Fruit fly (Drosophila melanogaster) whole organism, embryonic: Measurements from ENCODE around the gene Dis3.

ENCODE experiments used
- Awh ChIP-seq: fragments of 200-800 bp; sonication (Bioruptor generic); IDR thresholded peaks from 2 replicates; pipeline ENCODE4, ENCODE4 v1.3.6; 2022; ENCODE audit warnings: missing biosample characterization, missing genetic modification characterization
- Bdp1 ChIP-seq: fragments of 200-800 bp; sonication (Bioruptor generic); optimal IDR thresholded peaks from 3 replicates; lab custom pipeline; 2016; ENCODE audit warnings: missing biosample characterization, missing genetic modification characterization
- Bgb ChIP-seq: fragments of 200-800 bp; sonication (Bioruptor generic); IDR thresholded peaks from 2 replicates; pipeline ENCODE4 v1.3.6; 2022; ENCODE audit warnings: missing biosample characterization, missing genetic modification characterization; ENCODE audit not compliant: partially characterized antibody
- Blimp-1 ChIP-seq: fragments of 200-800 bp; sonication (Bioruptor generic); optimal IDR thresholded peaks from 3 replicates; lab custom pipeline; 2018; ENCODE audit warnings: missing biosample characterization, missing genetic modification characterization, mild to moderate bottlenecking, moderate library complexity, missing genetic modification reagents
- CG10543 ChIP-seq: fragments of 200-800 bp; sonication (Bioruptor generic); optimal IDR thresholded peaks from 3 replicates; lab custom pipeline; 2017; ENCODE audit warnings: missing biosample characterization, mild to moderate bottlenecking, missing genetic modification characterization, moderate library complexity
- CG11456 ChIP-seq: fragments of 200-800 bp; sonication (Bioruptor generic); IDR thresholded peaks from 3 replicates; pipeline ENCODE4 v1.3.6; 2022; ENCODE audit warnings: missing biosample characterization, missing genetic modification characterization
- CG15514 ChIP-seq: fragments of 200-800 bp; sonication (Bioruptor generic); optimal IDR thresholded peaks from 3 replicates; lab custom pipeline; 2017; ENCODE audit warnings: missing biosample characterization, missing genetic modification characterization, mild to moderate bottlenecking, moderate library complexity, missing genetic modification reagents
- CG16779 ChIP-seq: fragments of 200-800 bp; sonication (Bioruptor generic); IDR thresholded peaks from 2 replicates; pipeline ENCODE4 v1.3.6; 2022; ENCODE audit warnings: missing biosample characterization, missing genetic modification characterization
- CG17361 ChIP-seq: fragments of 200-800 bp; sonication (Bioruptor generic); IDR thresholded peaks from 3 replicates; pipeline ENCODE4 v1.3.6; 2022; ENCODE audit warnings: missing biosample characterization, missing genetic modification characterization
- CG1832 ChIP-seq: fragments of 200-800 bp; sonication (Bioruptor generic); optimal IDR thresholded peaks from 2 replicates; lab custom pipeline; 2017; ENCODE audit warnings: missing biosample characterization, mild to moderate bottlenecking, missing genetic modification characterization, inconsistent platforms
- CG2199 ChIP-seq: fragments of 200-800 bp; sonication (Bioruptor generic); IDR thresholded peaks from 3 replicates; pipeline ENCODE4 v1.3.6; 2022; ENCODE audit warnings: missing biosample characterization, missing genetic modification characterization
- CG30403 ChIP-seq: fragments of 200-800 bp; sonication (Bioruptor generic); optimal IDR thresholded peaks from 3 replicates; lab custom pipeline; 2016; ENCODE audit warnings: missing biosample characterization, missing genetic modification characterization
- CG32532 ChIP-seq: fragments of 200-800 bp; sonication (Bioruptor generic); IDR thresholded peaks from 2 replicates; pipeline ENCODE4 v1.3.6; 2022; ENCODE audit warnings: missing biosample characterization, missing genetic modification characterization
- CG34224 ChIP-seq: fragments of 200-800 bp; sonication (Bioruptor generic); IDR thresholded peaks from 3 replicates; pipeline ENCODE4 v1.3.6; 2022; ENCODE audit warnings: missing biosample characterization, missing genetic modification characterization; ENCODE audit not compliant: partially characterized antibody
- CG34376 ChIP-seq: fragments of 200-800 bp; sonication (Bioruptor generic); optimal IDR thresholded peaks from 2 replicates; lab custom pipeline; 2018; ENCODE audit warnings: missing biosample characterization, mild to moderate bottlenecking, missing genetic modification characterization
- CG4730 ChIP-seq: fragments of 200-800 bp; sonication (Bioruptor generic); IDR thresholded peaks from 2 replicates; pipeline ENCODE4 v1.3.6; 2022; ENCODE audit warnings: missing biosample characterization, missing genetic modification characterization
- CG5180 ChIP-seq: fragments of 200-800 bp; sonication (Bioruptor generic); optimal IDR thresholded peaks from 3 replicates; lab custom pipeline; 2017; ENCODE audit warnings: missing biosample characterization, missing genetic modification characterization, mild to moderate bottlenecking, moderate library complexity, missing genetic modification reagents
- CG6175 ChIP-seq: fragments of 200-800 bp; sonication (Bioruptor generic); IDR thresholded peaks from 3 replicates; pipeline ENCODE4 v1.3.6; 2022; ENCODE audit warnings: missing biosample characterization, missing genetic modification characterization
- CG6254 ChIP-seq: fragments of 200-800 bp; sonication (Bioruptor generic); optimal IDR thresholded peaks from 3 replicates; lab custom pipeline; 2017; ENCODE audit warnings: mild to moderate bottlenecking, missing biosample characterization, missing genetic modification reagents, missing genetic modification characterization
- CG8089 ChIP-seq: fragments of 200-800 bp; sonication (Bioruptor generic); optimal IDR thresholded peaks from 3 replicates; lab custom pipeline; 2016; ENCODE audit warnings: missing biosample characterization, missing genetic modification characterization
- CG9797 ChIP-seq: fragments of 200-800 bp; sonication (Bioruptor generic); optimal IDR thresholded peaks from 3 replicates; lab custom pipeline; 2018; ENCODE audit warnings: missing biosample characterization, mild to moderate bottlenecking, missing genetic modification characterization
- Dref ChIP-seq: fragments of 200-800 bp; sonication (Bioruptor generic); IDR thresholded peaks from 2 replicates; pipeline ENCODE4 v1.3.6; 2022; ENCODE audit warnings: missing biosample characterization, missing genetic modification characterization
- Ets65A ChIP-seq: fragments of 200-800 bp; sonication (Bioruptor generic); peaks from one replicate; lab custom pipeline; 2016; ENCODE audit warnings: missing biosample characterization, missing genetic modification characterization
- Kr ChIP-seq: fragments of 200-800 bp; sonication (Bioruptor generic); optimal IDR thresholded peaks from 2 replicates; lab custom pipeline; 2017; ENCODE audit warnings: missing biosample characterization, mild to moderate bottlenecking, missing genetic modification characterization
- Med ChIP-seq: fragments of 200-800 bp; sonication (Bioruptor generic); peaks from one replicate; lab custom pipeline; 2016; ENCODE audit warnings: missing biosample characterization, missing genetic modification characterization, mild to moderate bottlenecking, inconsistent platforms, moderate library complexity
- Nf-YA ChIP-seq: fragments of 200-800 bp; sonication (Bioruptor generic); IDR thresholded peaks from 2 replicates; pipeline ENCODE4 v1.3.6; 2022; ENCODE audit warnings: missing biosample characterization, missing genetic modification characterization
- ara ChIP-seq: fragments of 200-800 bp; sonication (Bioruptor generic); IDR thresholded peaks from 2 replicates; pipeline ENCODE4 v1.3.6; 2022; ENCODE audit warnings: missing biosample characterization, missing genetic modification characterization
- chinmo ChIP-seq: fragments of 200-800 bp; sonication (Bioruptor generic); IDR thresholded peaks from 4 replicates; pipeline ENCODE4 v1.3.6; 2022; ENCODE audit warnings: missing biosample characterization, missing genetic modification characterization; ENCODE audit not compliant: partially characterized antibody
- croc ChIP-seq: fragments of 200-800 bp; sonication (Bioruptor generic); conservative IDR thresholded peaks from 3 replicates; pipeline ENCODE4 v1.3.6; 2022; ENCODE audit warnings: missing biosample characterization, missing genetic modification characterization
- crp ChIP-seq, 2 experiments: fragments of 200-800 bp; sonication (Bioruptor generic); optimal IDR thresholded peaks; 2 replicates in 1 of 2; 3 replicates in 1 of 2; lab custom pipeline; 2017; ENCODE audit warnings: missing biosample characterization in 2 of 2, missing genetic modification characterization in 2 of 2, mild to moderate bottlenecking in 1 of 2, moderate library complexity in 1 of 2
- inv ChIP-seq: fragments of 200-800 bp; sonication (Bioruptor generic); IDR thresholded peaks from 2 replicates; pipeline ENCODE4 v1.3.6; 2022; ENCODE audit warnings: missing biosample characterization, missing genetic modification characterization; ENCODE audit not compliant: partially characterized antibody
- kay ChIP-seq: fragments of 200-800 bp; sonication (Bioruptor generic); optimal IDR thresholded peaks from 2 replicates; lab custom pipeline; 2016; ENCODE audit warnings: missing biosample characterization, missing genetic modification characterization
- kni ChIP-seq: fragments of 200-800 bp; sonication (Bioruptor generic); optimal IDR thresholded peaks from 3 replicates; lab custom pipeline; 2017; ENCODE audit warnings: mild to moderate bottlenecking, missing biosample characterization, missing genetic modification reagents, missing genetic modification characterization
- lab ChIP-seq: fragments of 200-800 bp; sonication (Bioruptor generic); optimal IDR thresholded peaks from 3 replicates; lab custom pipeline; 2017; ENCODE audit warnings: missing biosample characterization, missing genetic modification characterization, mild to moderate bottlenecking, moderate library complexity, missing genetic modification reagents
- mirr ChIP-seq: fragments of 200-800 bp; sonication (Bioruptor generic); optimal IDR thresholded peaks from 3 replicates; lab custom pipeline; 2018; ENCODE audit warnings: missing biosample characterization, mild to moderate bottlenecking, missing genetic modification characterization
- nom ChIP-seq: fragments of 200-800 bp; sonication (Bioruptor generic); optimal IDR thresholded peaks from 2 replicates; lab custom pipeline; 2017; ENCODE audit warnings: missing biosample characterization, missing genetic modification characterization, mild to moderate bottlenecking, moderate library complexity, missing genetic modification reagents
- rib ChIP-seq: fragments of 200-800 bp; sonication (Bioruptor generic); IDR thresholded peaks from 2 replicates; pipeline ENCODE4 v1.3.6; 2022; ENCODE audit warnings: missing biosample characterization, missing genetic modification characterization
- sens ChIP-seq: fragments of 200-800 bp; sonication (Bioruptor generic); peaks from one replicate; lab custom pipeline; 2016; ENCODE audit warnings: missing biosample characterization, missing genetic modification characterization
- sug ChIP-seq: fragments of 200-800 bp; optimal IDR thresholded peaks from 2 replicates; lab custom pipeline; 2019; ENCODE audit warnings: missing biosample characterization, mild to moderate bottlenecking, missing genetic modification characterization, moderate library complexity
- twi ChIP-seq: fragments of 200-800 bp; optimal IDR thresholded peaks from 2 replicates; lab custom pipeline; 2019; ENCODE audit warnings: missing biosample characterization, mild to moderate bottlenecking, missing genetic modification characterization, moderate library complexity
- z ChIP-seq: fragments of 200-800 bp; sonication (Bioruptor generic); IDR thresholded peaks from 3 replicates; pipeline ENCODE4 v1.3.6; 2022; ENCODE audit warnings: missing biosample characterization, missing genetic modification characterization
- zfh1 ChIP-seq: fragments of 200-800 bp; sonication (Bioruptor generic); IDR thresholded peaks from 3 replicates; pipeline ENCODE4 v1.3.6; 2022; ENCODE audit warnings: missing biosample characterization, missing genetic modification characterization

Dis3 gene

DNA sequence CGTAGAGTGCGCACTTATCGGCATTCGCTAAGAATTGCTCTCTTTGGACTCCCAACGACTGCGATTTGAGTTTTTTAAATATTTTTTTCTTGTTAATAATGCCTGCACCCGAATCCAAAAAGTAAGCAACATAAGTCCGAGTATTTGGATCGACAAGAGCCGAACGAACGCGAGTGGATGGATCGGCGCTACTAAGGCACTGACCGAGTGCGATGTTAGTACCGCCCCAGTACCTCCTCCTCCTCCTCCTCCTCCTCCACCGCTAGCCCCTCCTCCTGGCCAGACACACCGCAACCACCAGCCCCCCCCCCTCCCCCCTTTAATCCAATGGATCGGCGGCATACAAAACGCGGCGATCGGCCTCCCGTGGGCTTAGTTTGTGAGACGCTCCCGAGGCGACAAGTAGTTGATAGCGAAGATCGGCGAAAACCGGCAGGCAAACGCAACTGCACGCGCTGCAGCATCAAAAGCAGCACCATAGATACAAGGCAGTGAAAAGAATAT lies 49.6 kb upstream of the Dis3 start, which contains the start of gene CG6356 (continued):
- 0 out of 2 replicates have a peak, but pooled peaks have one; percentile 11 for TF ChIP-seq CG16779 (GFP tag; lab: Robert Waterston, UW)
- no peak for TF ChIP-seq zfh1 (GFP tag; lab: Robert Waterston, UW)
- no peak for TF ChIP-seq ara (GFP tag; lab: Robert Waterston, UW)
- TF ChIP-seq crp (GFP tag; optimal IDR thresholded peaks at IDR 0.05; lab: Kevin White, UChicago): no peak
- TF ChIP-seq CG34376 (GFP tag; lab: Kevin White, UChicago): peak; percentile 12
- no peak for TF ChIP-seq CG4730 (GFP tag; lab: Robert Waterston, UW)
- TF ChIP-seq mirr (GFP tag; lab: Kevin White, UChicago): peak; percentile 5
- no peak for TF ChIP-seq CG30403
- TF ChIP-seq CG32532 (GFP tag; lab: Robert Waterston, UW): no peak
- TF ChIP-seq Med (GFP tag; lab: Kevin White, UChicago): peak; percentile 58
- 0 out of 3 replicates have a peak, but pooled peaks have one; percentile 23 for TF ChIP-seq CG6175 (GFP tag; lab: Robert Waterston, UW)
- 0 out of 2 replicates have a peak, but pooled peaks have one; percentile 6 for TF ChIP-seq Dref
- peak; percentile 69; the same call in 1 of the 3 replicates for TF ChIP-seq CG11456 (GFP tag; lab: Robert Waterston, UW)
- no peak for TF ChIP-seq kay (GFP tag; lab: Kevin White, UChicago)
- peak; percentile 12 for TF ChIP-seq CG6254 (GFP tag; lab: Kevin White, UChicago)
- 0 out of 3 replicates have a peak, but pooled peaks have one; percentile 58 for TF ChIP-seq z (GFP tag; lab: Robert Waterston, UW)
- peak; percentile 65; the same call in 1 of the 3 replicates for TF ChIP-seq CG2199 (GFP tag; lab: Robert Waterston, UW)
- no peak for TF ChIP-seq croc (GFP tag; lab: Robert Waterston, UW)
- TF ChIP-seq sug (tag; lab: Kevin White, UChicago): peak; percentile 58
- TF ChIP-seq CG1832 (GFP tag; lab: Kevin White, UChicago): peak; percentile 16
- TF ChIP-seq Kr: no peak
- 0 out of 4 replicates have a peak, but pooled peaks have one; percentile 49 for TF ChIP-seq chinmo (GFP tag; lab: Robert Waterston, UW)
- TF ChIP-seq inv (GFP tag; lab: Robert Waterston, UW): 0 out of 2 replicates have a peak, but pooled peaks have one; percentile 16
- TF ChIP-seq CG10543 (GFP tag; lab: Kevin White, UChicago): peak; percentile 87
- peak; percentile 57; the same call in 1 of the 2 replicates for TF ChIP-seq rib (GFP tag; lab: Robert Waterston, UW)
- TF ChIP-seq lab (GFP tag; lab: Kevin White, UChicago): peak; percentile 14
- TF ChIP-seq CG5180 (GFP tag; lab: Kevin White, UChicago): peak; percentile 29
- peak; percentile 49 for TF ChIP-seq kni

DNA sequence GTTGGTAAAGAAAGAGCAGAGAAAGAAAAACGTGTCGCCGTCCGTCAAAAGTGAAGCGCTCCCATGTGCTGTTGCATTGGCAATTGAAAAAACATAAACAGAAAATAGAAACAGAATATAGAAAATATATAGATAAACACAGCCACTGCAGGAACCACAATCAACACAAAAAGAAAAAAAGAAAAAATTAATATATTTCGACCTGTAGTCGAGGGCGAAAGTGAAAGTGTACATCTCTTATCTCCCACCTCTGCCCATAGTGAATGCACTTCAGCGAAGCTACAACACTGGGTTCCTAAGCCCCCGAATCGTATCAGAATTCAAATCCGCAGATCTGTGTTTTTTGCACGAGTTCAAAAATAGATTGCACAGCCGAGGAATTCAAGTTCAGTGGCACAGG lies 49.1 kb upstream of the Dis3 start:
- TF ChIP-seq twi (peak; percentile 55), CG17361 (GFP tag; lab: Robert Waterston, UW) (no peak), Ets65A (GFP tag; lab: Kevin White, UChicago) (peak; percentile 11), sens (peak; percentile 75), Blimp-1 (peak; percentile 71), Bdp1 (GFP tag; lab: Kevin White, UChicago) (no peak)

DNA sequence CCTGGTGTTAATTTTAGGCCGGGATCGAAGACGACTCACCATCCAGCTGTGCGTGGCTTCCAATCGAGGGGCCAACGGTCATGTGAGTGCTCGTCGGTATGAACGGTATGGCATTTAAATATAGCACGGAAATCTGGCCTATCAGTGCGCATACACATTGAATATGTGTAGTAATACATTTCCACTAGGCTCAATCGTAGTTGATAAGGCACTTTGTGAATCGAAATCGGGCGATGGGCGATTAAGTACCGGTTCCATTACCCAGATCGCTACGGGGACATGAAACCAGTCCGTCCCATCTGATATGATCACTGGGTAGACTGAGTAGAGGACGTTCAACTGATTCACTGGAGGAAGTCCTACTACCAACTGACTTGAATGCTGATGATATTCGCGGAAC lies 47.8 kb upstream of the Dis3 start:
- TF ChIP-seq Awh (GFP tag; lab: Robert Waterston, UW) (no peak), Nf-YA (GFP tag; lab: Robert Waterston, UW) (no peak), Bgb (GFP tag; lab: Robert Waterston, UW) (no peak), sug (tag; lab: Kevin White, UChicago) (peak; percentile 53), CG8089 (GFP tag; lab: Kevin White, UChicago) (no peak), CG15514 (GFP tag; lab: Kevin White, UChicago) (peak; percentile 35), CG9797 (GFP tag; lab: Kevin White, UChicago) (no peak), nom (peak; percentile 23), CG34224 (no peak)
